Worm (Caenorhabditis elegans) whole organism, L4 larva: ENCODE results near the gene idpp-6.
A peak's percentile ranks its signal among the peaks of the same experiment; 100 is the strongest.

Experiments used
- D1046.2 ChIP-seq: fragments of 200-800 bp; sonication (Bioruptor generic); IDR thresholded peaks from 2 replicates; pipeline ENCODE4 v1.3.6; 2022; ENCODE audit warnings: missing genetic modification characterization, missing compliant biosample characterization
- F10B5.3 ChIP-seq: sonication (generic microtip); optimal IDR thresholded peaks from 2 replicates; lab custom pipeline; 2016; ENCODE audit warnings: mild to moderate bottlenecking, missing genetic modification characterization, missing compliant biosample characterization
- F49E8.2 ChIP-seq: sonication (generic microtip); optimal IDR thresholded peaks from 2 replicates; lab custom pipeline; 2016; ENCODE audit warnings: missing compliant biosample characterization, mild to moderate bottlenecking, missing genetic modification characterization, borderline replicate concordance
- R02D3.7 ChIP-seq: fragments of 150-350 bp; sonication (generic microtip); optimal IDR thresholded peaks from 3 replicates; lab custom pipeline; 2014; ENCODE audit warnings: missing biosample characterization, missing genetic modification characterization
- T20F7.1 ChIP-seq: fragments of 200-800 bp; sonication (Bioruptor generic); optimal IDR thresholded peaks from 2 replicates; lab custom pipeline; 2018; ENCODE audit warnings: mild to moderate bottlenecking, missing genetic modification characterization, missing compliant biosample characterization
- T26A8.4 ChIP-seq: fragments of 200-800 bp; sonication (Bioruptor generic); IDR thresholded peaks from 2 replicates; pipeline ENCODE4 v1.3.6; 2022; ENCODE audit warnings: missing genetic modification characterization, missing compliant biosample characterization
- Y105C5A.15 ChIP-seq: fragments of 200-800 bp; sonication (Bioruptor generic); IDR thresholded peaks from 2 replicates; pipeline ENCODE4 v1.3.6; 2022; ENCODE audit warnings: missing genetic modification characterization, missing compliant biosample characterization
- aha-1 ChIP-seq: fragments of 150-350 bp; peaks from one replicate; lab custom pipeline; 2014; ENCODE audit warnings: missing biosample characterization, missing genetic modification characterization
- attf-4 ChIP-seq: sonication (generic microtip); optimal IDR thresholded peaks from 3 replicates; lab custom pipeline; 2017; ENCODE audit warnings: missing biosample characterization, missing genetic modification characterization
- ceh-32 ChIP-seq: sonication (generic microtip); optimal IDR thresholded peaks from 2 replicates; lab custom pipeline; 2016; ENCODE audit warnings: mild to moderate bottlenecking, missing genetic modification characterization, missing compliant biosample characterization; ENCODE audit not compliant: poor library complexity
- ceh-44 ChIP-seq: fragments of 200-800 bp; sonication (Bioruptor generic); IDR thresholded peaks from 2 replicates; pipeline ENCODE4 v1.3.6; 2022; ENCODE audit warnings: missing genetic modification reagents, missing genetic modification characterization, missing compliant biosample characterization
- ceh-62 ChIP-seq: sonication (generic microtip); optimal IDR thresholded peaks from 2 replicates; lab custom pipeline; 2017; ENCODE audit warnings: missing biosample characterization, missing genetic modification characterization
- ceh-82 ChIP-seq: sonication (generic microtip); optimal IDR thresholded peaks from 2 replicates; lab custom pipeline; 2017; ENCODE audit warnings: missing biosample characterization, missing genetic modification characterization
- daf-16 ChIP-seq, 3 experiments: sonication (generic microtip); optimal IDR thresholded peaks; 2 replicates each; lab custom pipeline; 2016 to 2017; ENCODE audit warnings: missing genetic modification characterization in 3 of 3, missing genetic modification reagents in 3 of 3, mild to moderate bottlenecking in 2 of 3, missing compliant biosample characterization in 2 of 3, missing biosample characterization in 1 of 3, moderate library complexity in 1 of 3
- daf-8 ChIP-seq: fragments of 200-800 bp; sonication (Bioruptor generic); IDR thresholded peaks from 2 replicates; pipeline ENCODE4 v1.3.6; 2022; ENCODE audit warnings: missing genetic modification characterization, missing compliant biosample characterization
- dmd-6 ChIP-seq: fragments of 200-800 bp; sonication (Bioruptor generic); IDR thresholded peaks from 2 replicates; pipeline ENCODE4 v1.3.6; 2022; ENCODE audit warnings: missing genetic modification reagents, missing genetic modification characterization, missing compliant biosample characterization
- dpl-1 ChIP-seq: fragments of 150-350 bp; optimal IDR thresholded peaks from 2 replicates; lab custom pipeline; 2014; ENCODE audit warnings: missing biosample characterization, missing genetic modification reagents, missing genetic modification characterization
- dve-1 ChIP-seq: sonication (generic microtip); optimal IDR thresholded peaks from 2 replicates; lab custom pipeline; 2017; ENCODE audit warnings: antibody characterized with exemption, mild to moderate bottlenecking, missing genetic modification characterization, missing compliant biosample characterization; ENCODE audit not compliant: insufficient read depth
- egl-27 ChIP-seq: sonication (generic microtip); optimal IDR thresholded peaks from 3 replicates; lab custom pipeline; 2017; ENCODE audit warnings: missing biosample characterization, missing genetic modification reagents, missing genetic modification characterization
- egl-43 ChIP-seq: fragments of 200-800 bp; sonication (Bioruptor generic); IDR thresholded peaks from 2 replicates; pipeline ENCODE4 v1.3.6; 2022; ENCODE audit warnings: missing genetic modification reagents, missing genetic modification characterization, missing compliant biosample characterization
- gei-8 ChIP-seq: fragments of 200-800 bp; sonication (Bioruptor generic); optimal IDR thresholded peaks from 2 replicates; lab custom pipeline; 2018; ENCODE audit warnings: mild to moderate bottlenecking, missing genetic modification characterization, missing compliant biosample characterization
- hlh-30 ChIP-seq: sonication (generic microtip); optimal IDR thresholded peaks from 2 replicates; lab custom pipeline; 2017; ENCODE audit warnings: antibody characterized with exemption, mild to moderate bottlenecking, missing genetic modification characterization, missing compliant biosample characterization; ENCODE audit not compliant: insufficient read depth
- lin-1 ChIP-seq: fragments of 200-800 bp; sonication (Bioruptor generic); IDR thresholded peaks from 2 replicates; pipeline ENCODE4 v1.3.6; 2022; ENCODE audit warnings: missing genetic modification reagents, missing genetic modification characterization, missing compliant biosample characterization
- lin-13 ChIP-seq: fragments of 150-350 bp; optimal IDR thresholded peaks from 2 replicates; lab custom pipeline; 2014; ENCODE audit warnings: missing biosample characterization, missing genetic modification reagents, missing genetic modification characterization
- lin-29 ChIP-seq: fragments of 200-800 bp; sonication (Bioruptor generic); IDR thresholded peaks from 2 replicates; pipeline ENCODE4 v1.3.6; 2022; ENCODE audit warnings: missing genetic modification reagents, missing genetic modification characterization, missing compliant biosample characterization
- lsy-2 ChIP-seq, 2 experiments: fragments of 150-350 bp in 1 of 2; sonication (generic microtip) in 1 of 2; optimal IDR thresholded peaks; 2 replicates each; lab custom pipeline; 2014 to 2017; ENCODE audit warnings: missing biosample characterization in 2 of 2, missing genetic modification characterization in 2 of 2
- madf-5 ChIP-seq, 2 experiments: fragments of 200-800 bp; sonication (Bioruptor generic); IDR thresholded peaks; 2 replicates each; pipeline ENCODE4 v1.3.6; 2022; ENCODE audit warnings: missing compliant biosample characterization in 2 of 2, missing genetic modification characterization in 2 of 2
- mdl-1 ChIP-seq, 2 experiments: fragments of 150-350 bp in 1 of 2; sonication (generic microtip) in 1 of 2; optimal IDR thresholded peaks; 2 replicates each; lab custom pipeline; 2014 to 2017; ENCODE audit warnings: missing biosample characterization in 2 of 2, missing genetic modification characterization in 2 of 2
- mxl-3 ChIP-seq: fragments of 200-800 bp; sonication (Bioruptor generic); optimal IDR thresholded peaks from 2 replicates; lab custom pipeline; 2018; ENCODE audit warnings: mild to moderate bottlenecking, missing genetic modification characterization, missing compliant biosample characterization
- nhr-10 ChIP-seq: fragments of 150-350 bp; optimal IDR thresholded peaks from 2 replicates; lab custom pipeline; 2014; ENCODE audit warnings: missing biosample characterization, missing genetic modification characterization
- nhr-11 ChIP-seq: fragments of 150-350 bp; optimal IDR thresholded peaks from 2 replicates; lab custom pipeline; 2014; ENCODE audit warnings: missing biosample characterization, missing genetic modification characterization
- nhr-111 ChIP-seq: fragments of 200-800 bp; sonication (Bioruptor generic); optimal IDR thresholded peaks from 2 replicates; lab custom pipeline; 2018; ENCODE audit warnings: mild to moderate bottlenecking, missing genetic modification characterization, missing compliant biosample characterization
- nhr-25 ChIP-seq: sonication (generic microtip); optimal IDR thresholded peaks from 2 replicates; lab custom pipeline; 2017; ENCODE audit warnings: missing genetic modification characterization, mild to moderate bottlenecking, missing compliant biosample characterization, antibody characterized with exemption, moderate library complexity, borderline replicate concordance; ENCODE audit not compliant: insufficient read depth
- nhr-6 ChIP-seq: fragments of 150-350 bp; optimal IDR thresholded peaks from 2 replicates; lab custom pipeline; 2014; ENCODE audit warnings: missing biosample characterization, missing genetic modification characterization
- nhr-76 ChIP-seq: fragments of 150-350 bp; optimal IDR thresholded peaks from 2 replicates; lab custom pipeline; 2014; ENCODE audit warnings: missing biosample characterization, missing genetic modification characterization
- nhr-77 ChIP-seq: fragments of 150-350 bp; optimal IDR thresholded peaks from 2 replicates; lab custom pipeline; 2014; ENCODE audit warnings: missing biosample characterization, missing genetic modification characterization
- pqm-1 ChIP-seq: sonication (generic microtip); optimal IDR thresholded peaks from 2 replicates; lab custom pipeline; 2017; ENCODE audit warnings: missing biosample characterization, missing genetic modification characterization
- sdz-12 ChIP-seq: fragments of 200-800 bp; sonication (Bioruptor generic); optimal IDR thresholded peaks from 2 replicates; lab custom pipeline; 2018; ENCODE audit warnings: mild to moderate bottlenecking, missing genetic modification characterization, missing compliant biosample characterization
- set-16 ChIP-seq: fragments of 200-800 bp; sonication (Bioruptor generic); IDR thresholded peaks from 2 replicates; pipeline ENCODE4 v1.3.6; 2022; ENCODE audit warnings: missing genetic modification reagents, missing genetic modification characterization, missing compliant biosample characterization
- skn-1 ChIP-seq: fragments of 150-350 bp; optimal IDR thresholded peaks from 2 replicates; lab custom pipeline; 2014; ENCODE audit warnings: missing biosample characterization, missing genetic modification characterization
- snpc-4 ChIP-seq: fragments of 150-350 bp; optimal IDR thresholded peaks from 2 replicates; lab custom pipeline; 2014; ENCODE audit warnings: missing biosample characterization, missing genetic modification characterization
- spr-1 ChIP-seq: sonication (generic microtip); optimal IDR thresholded peaks from 2 replicates; lab custom pipeline; 2016; ENCODE audit warnings: mild to moderate bottlenecking, missing genetic modification characterization, missing compliant biosample characterization
- spr-3 ChIP-seq: fragments of 200-800 bp; sonication (Bioruptor generic); optimal IDR thresholded peaks from 2 replicates; lab custom pipeline; 2018; ENCODE audit warnings: mild to moderate bottlenecking, missing genetic modification characterization, missing compliant biosample characterization
- tag-97 ChIP-seq: fragments of 200-800 bp; sonication (Bioruptor generic); IDR thresholded peaks from 2 replicates; pipeline ENCODE4 v1.3.6; 2022; ENCODE audit warnings: missing genetic modification characterization, missing compliant biosample characterization
- tra-1 ChIP-seq: fragments of 200-800 bp; sonication (Bioruptor generic); IDR thresholded peaks from 2 replicates; pipeline ENCODE4 v1.3.6; 2022; ENCODE audit warnings: missing genetic modification reagents, missing genetic modification characterization, missing compliant biosample characterization
- unc-130 ChIP-seq: sonication (generic microtip); optimal IDR thresholded peaks from 2 replicates; lab custom pipeline; 2016; ENCODE audit warnings: missing genetic modification reagents, missing genetic modification characterization, missing compliant biosample characterization
- vab-7 ChIP-seq: fragments of 200-800 bp; sonication (Bioruptor generic); IDR thresholded peaks from 2 replicates; pipeline ENCODE4 v1.3.6; 2022; ENCODE audit warnings: missing genetic modification reagents, missing genetic modification characterization, missing compliant biosample characterization
- zag-1 ChIP-seq: fragments of 150-350 bp; optimal IDR thresholded peaks from 2 replicates; lab custom pipeline; 2014; ENCODE audit warnings: missing biosample characterization, missing genetic modification characterization
- zfp-2 ChIP-seq: sonication (generic microtip); optimal IDR thresholded peaks from 2 replicates; lab custom pipeline; 2016; ENCODE audit warnings: mild to moderate bottlenecking, missing genetic modification characterization, missing compliant biosample characterization
- zfp-3 ChIP-seq: fragments of 200-800 bp; sonication (Bioruptor generic); conservative IDR thresholded peaks from 2 replicates; pipeline ENCODE4 v1.3.6; 2022; ENCODE audit warnings: missing genetic modification reagents, missing genetic modification characterization, missing compliant biosample characterization
- zip-11 ChIP-seq: fragments of 200-800 bp; sonication (Bioruptor generic); IDR thresholded peaks from 2 replicates; pipeline ENCODE4 v1.3.6; 2022; ENCODE audit warnings: missing genetic modification characterization, missing compliant biosample characterization
- ztf-7 ChIP-seq: fragments of 150-350 bp; optimal IDR thresholded peaks from 2 replicates; lab custom pipeline; 2014; ENCODE audit warnings: missing biosample characterization, missing genetic modification characterization

idpp-6 gene

DNA sequence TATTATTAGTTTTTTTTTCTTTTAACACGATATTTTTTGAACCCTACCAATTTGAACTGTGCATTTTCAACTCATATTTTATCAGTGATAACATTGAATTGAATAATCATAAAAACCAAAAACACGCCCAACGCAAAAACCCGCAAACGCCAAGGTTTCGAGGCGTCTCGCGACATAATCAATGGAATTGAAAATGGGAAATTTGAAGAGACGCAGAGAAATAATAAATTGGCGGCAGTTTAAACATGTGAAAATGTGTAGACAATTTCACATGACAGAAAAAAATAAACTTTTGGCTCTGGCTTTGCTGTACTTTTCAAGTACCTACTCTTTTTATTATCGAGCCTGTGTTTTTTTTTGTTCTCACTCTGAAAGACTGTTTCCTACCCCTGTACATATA lies 21.9 kb downstream of the idpp-6 start (continued):
- TF ChIP-seq ceh-32 (tag; lab: Kevin White, UChicago) = no peak
- peak; percentile 74 for TF ChIP-seq pqm-1
- TF ChIP-seq lin-29 (GFP tag; lab: Robert Waterston, UW) = no peak
- TF ChIP-seq unc-130 = no peak
- no peak for TF ChIP-seq mxl-3 (GFP tag; lab: Kevin White, UChicago)
- no peak for TF ChIP-seq nhr-111 (GFP tag; lab: Kevin White, UChicago)
- TF ChIP-seq spr-3 (GFP tag; lab: Kevin White, UChicago) = no peak
- no peak for TF ChIP-seq T20F7.1 (GFP tag; lab: Kevin White, UChicago)
- TF ChIP-seq madf-5 (GFP tag; IDR thresholded peaks at IDR 0.05; lab: Robert Waterston, UW) = no peak
- TF ChIP-seq zfp-2 (tag; lab: Kevin White, UChicago) = no peak
- TF ChIP-seq nhr-10 (tag; lab: Kevin White, UChicago) = no peak
- no peak for TF ChIP-seq F49E8.2 (tag; lab: Kevin White, UChicago)
- TF ChIP-seq tra-1 = no peak
- no peak for TF ChIP-seq skn-1 (tag; lab: Kevin White, UChicago)
- TF ChIP-seq tag-97 (GFP tag; lab: Robert Waterston, UW) = no peak
- TF ChIP-seq sdz-12 (GFP tag; lab: Kevin White, UChicago) = no peak
- TF ChIP-seq zfp-3 (GFP tag; lab: Robert Waterston, UW) = no peak
- no peak for TF ChIP-seq daf-8 (GFP tag; lab: Robert Waterston, UW)
- TF ChIP-seq snpc-4 (tag; lab: Kevin White, UChicago) = no peak
- TF ChIP-seq hlh-30 (tag; lab: Kevin White, UChicago) = peak; percentile 92
- TF ChIP-seq D1046.2 (GFP tag; lab: Robert Waterston, UW) = no peak
- peak in 1 of 2 experiments; percentile 60 for TF ChIP-seq lsy-2 (tag; optimal IDR thresholded peaks at IDR 0.05; lab: Kevin White, UChicago)
- TF ChIP-seq vab-7 = no peak
- peak in 1 of 2 experiments; percentile 49 for TF ChIP-seq mdl-1 (tag; optimal IDR thresholded peaks at IDR 0.05; lab: Kevin White, UChicago)
- TF ChIP-seq daf-16 (GFP tag; optimal IDR thresholded peaks at IDR 0.05; lab: Kevin White, UChicago) = no peak
- TF ChIP-seq daf-16 (tag; optimal IDR thresholded peaks at IDR 0.05; lab: Kevin White, UChicago) = peak; percentile 87
- TF ChIP-seq nhr-11 = no peak
- TF ChIP-seq lin-1 (GFP tag; lab: Robert Waterston, UW) = no peak
- no peak for TF ChIP-seq nhr-76
- TF ChIP-seq dve-1 (tag; lab: Kevin White, UChicago) = peak; percentile 91
- peak; percentile 59 for TF ChIP-seq nhr-77 (tag; lab: Kevin White, UChicago)
- TF ChIP-seq ceh-44 (GFP tag; lab: Robert Waterston, UW) = no peak
- peak; percentile 84 for TF ChIP-seq dpl-1 (GFP tag; lab: Kevin White, UChicago)
- TF ChIP-seq ceh-82 (tag; lab: Kevin White, UChicago) = no peak
- no peak for TF ChIP-seq egl-43 (GFP tag; lab: Robert Waterston, UW)
- no peak for TF ChIP-seq zip-11 (GFP tag; lab: Robert Waterston, UW)
- TF ChIP-seq nhr-6 (tag; lab: Kevin White, UChicago) = peak; percentile 27
- no peak for TF ChIP-seq Y105C5A.15 (GFP tag; lab: Robert Waterston, UW)
- no peak for TF ChIP-seq T26A8.4 (GFP tag; lab: Robert Waterston, UW)
- TF ChIP-seq zag-1 (tag; lab: Kevin White, UChicago) = no peak
- TF ChIP-seq dmd-6 = peak; percentile 83
- TF ChIP-seq aha-1 (tag; lab: Kevin White, UChicago) = peak; percentile 76
- TF ChIP-seq egl-27 (tag; lab: Kevin White, UChicago) = no peak
- no peak for TF ChIP-seq spr-1 (tag; lab: Kevin White, UChicago)
- peak; percentile 16 for TF ChIP-seq lin-13 (GFP tag; lab: Kevin White, UChicago)
- no peak for TF ChIP-seq ceh-62 (tag; lab: Kevin White, UChicago)
- no peak for TF ChIP-seq ztf-7 (tag; lab: Kevin White, UChicago)
- TF ChIP-seq set-16 (GFP tag; lab: Robert Waterston, UW) = no peak
- TF ChIP-seq nhr-25 (tag; lab: Kevin White, UChicago) = peak; percentile 20
- no peak for TF ChIP-seq gei-8 (GFP tag; lab: Kevin White, UChicago)
- TF ChIP-seq attf-4 (tag; lab: Kevin White, UChicago) = no peak
- no peak for TF ChIP-seq R02D3.7
- no peak for TF ChIP-seq F10B5.3 (tag; lab: Kevin White, UChicago)
